Fruit fly (Drosophila melanogaster) whole organism, embryonic: ENCODE measurements around the gene Actbeta.

Experiments
- Ada2b ChIP-seq: fragments of 200-800 bp; sonication (Bioruptor generic); IDR thresholded peaks from 2 replicates; pipeline ENCODE4 v1.3.6; 2022; ENCODE audit warnings: missing biosample characterization, missing genetic modification characterization
- B-H1 ChIP-seq: fragments of 200-800 bp; sonication (Bioruptor generic); IDR thresholded peaks from 3 replicates; pipeline ENCODE4 v1.3.6; 2022; ENCODE audit warnings: missing biosample characterization, missing genetic modification characterization
- Bteb2 ChIP-seq: fragments of 200-800 bp; sonication (Bioruptor generic); optimal IDR thresholded peaks from 2 replicates; lab custom pipeline; 2016; ENCODE audit warnings: missing biosample characterization, missing genetic modification characterization
- C15 ChIP-seq: fragments of 200-800 bp; sonication (Bioruptor generic); IDR thresholded peaks from 3 replicates; pipeline ENCODE4 v1.3.6; 2022; ENCODE audit warnings: missing biosample characterization, missing genetic modification characterization
- CG10431 ChIP-seq: fragments of 200-800 bp; sonication (Bioruptor generic); optimal IDR thresholded peaks from 3 replicates; lab custom pipeline; 2018; ENCODE audit warnings: missing biosample characterization, mild to moderate bottlenecking, missing genetic modification characterization
- CG15269 ChIP-seq: fragments of 200-800 bp; sonication (Bioruptor generic); optimal IDR thresholded peaks from 2 replicates; lab custom pipeline; 2018; ENCODE audit warnings: missing biosample characterization, mild to moderate bottlenecking, missing genetic modification characterization, moderate library complexity
- CG17385 ChIP-seq: fragments of 200-800 bp; sonication (Bioruptor generic); optimal IDR thresholded peaks from 3 replicates; lab custom pipeline; 2018; ENCODE audit warnings: missing biosample characterization, mild to moderate bottlenecking, missing genetic modification characterization
- CG18011 ChIP-seq: fragments of 200-800 bp; sonication (Bioruptor generic); optimal IDR thresholded peaks from 2 replicates; lab custom pipeline; 2017; ENCODE audit warnings: missing biosample characterization, missing genetic modification characterization, mild to moderate bottlenecking, moderate library complexity, missing genotype
- CG2120 ChIP-seq: fragments of 200-800 bp; sonication (Bioruptor generic); optimal IDR thresholded peaks from 3 replicates; lab custom pipeline; 2016; ENCODE audit warnings: missing biosample characterization, missing genetic modification characterization
- CG34224 ChIP-seq: fragments of 200-800 bp; sonication (Bioruptor generic); IDR thresholded peaks from 3 replicates; pipeline ENCODE4 v1.3.6; 2022; ENCODE audit warnings: missing biosample characterization, missing genetic modification characterization; ENCODE audit not compliant: partially characterized antibody
- CG3726 ChIP-seq: fragments of 200-800 bp; sonication (Bioruptor generic); IDR thresholded peaks from 3 replicates; pipeline ENCODE4, ENCODE4 v1.3.6; 2022; ENCODE audit warnings: missing biosample characterization, missing genetic modification characterization
- CG4328 ChIP-seq: fragments of 200-800 bp; sonication (Bioruptor generic); optimal IDR thresholded peaks from 3 replicates; lab custom pipeline; 2017; ENCODE audit warnings: missing biosample characterization, missing genetic modification reagents, missing genetic modification characterization
- CG6175 ChIP-seq: fragments of 200-800 bp; sonication (Bioruptor generic); IDR thresholded peaks from 3 replicates; pipeline ENCODE4 v1.3.6; 2022; ENCODE audit warnings: missing biosample characterization, missing genetic modification characterization
- CG6254 ChIP-seq: fragments of 200-800 bp; sonication (Bioruptor generic); optimal IDR thresholded peaks from 3 replicates; lab custom pipeline; 2017; ENCODE audit warnings: mild to moderate bottlenecking, missing biosample characterization, missing genetic modification reagents, missing genetic modification characterization
- CG6272 ChIP-seq: fragments of 200-800 bp; sonication (Bioruptor generic); IDR thresholded peaks from 2 replicates; pipeline ENCODE4 v1.3.6; 2022; ENCODE audit warnings: missing biosample characterization, missing genetic modification characterization
- CG6654 ChIP-seq: fragments of 200-800 bp; sonication (Bioruptor generic); optimal IDR thresholded peaks from 2 replicates; lab custom pipeline; 2017; ENCODE audit warnings: missing biosample characterization, mild to moderate bottlenecking, missing genetic modification characterization
- CG8359 ChIP-seq: fragments of 200-800 bp; sonication (Bioruptor generic); optimal IDR thresholded peaks from 2 replicates; lab custom pipeline; 2017; ENCODE audit warnings: missing biosample characterization, mild to moderate bottlenecking, missing genetic modification characterization, borderline replicate concordance
- CG9727 ChIP-seq: fragments of 200-800 bp; sonication (Bioruptor generic); optimal IDR thresholded peaks from 3 replicates; lab custom pipeline; 2017; ENCODE audit warnings: missing biosample characterization, mild to moderate bottlenecking, missing genetic modification characterization
- CkIIα-i1 ChIP-seq: fragments of 200-800 bp; sonication (Bioruptor generic); IDR thresholded peaks from 2 replicates; pipeline ENCODE4 v1.3.6; 2022; ENCODE audit warnings: missing biosample characterization, missing genetic modification characterization
- E2f2 ChIP-seq: fragments of 200-800 bp; sonication (Bioruptor generic); IDR thresholded peaks from 2 replicates; pipeline ENCODE4 v1.3.6; 2022; ENCODE audit warnings: missing biosample characterization, missing genetic modification characterization
- H15 ChIP-seq: fragments of 200-800 bp; sonication (Bioruptor generic); IDR thresholded peaks from 3 replicates; pipeline ENCODE4 v1.3.6; 2022; ENCODE audit warnings: missing biosample characterization, missing genetic modification characterization
- Hey ChIP-seq: fragments of 200-800 bp; sonication (Bioruptor generic); optimal IDR thresholded peaks from 3 replicates; lab custom pipeline; 2018; ENCODE audit warnings: missing biosample characterization, mild to moderate bottlenecking, missing genetic modification characterization
- HmgZ ChIP-seq: fragments of 200-800 bp; sonication (Bioruptor generic); optimal IDR thresholded peaks from 2 replicates; lab custom pipeline; 2018; ENCODE audit warnings: missing biosample characterization, mild to moderate bottlenecking, missing genetic modification characterization
- Hr51 ChIP-seq, 2 experiments: fragments of 200-800 bp; sonication (Bioruptor generic); optimal IDR thresholded peaks; 2 replicates in 1 of 2; 3 replicates in 1 of 2; lab custom pipeline; 2016 to 2018; ENCODE audit warnings: missing biosample characterization in 2 of 2, missing genetic modification characterization in 2 of 2, mild to moderate bottlenecking in 1 of 2, moderate library complexity in 1 of 2
- Kr ChIP-seq: fragments of 200-800 bp; sonication (Bioruptor generic); optimal IDR thresholded peaks from 2 replicates; lab custom pipeline; 2017; ENCODE audit warnings: missing biosample characterization, mild to moderate bottlenecking, missing genetic modification characterization
- MESR4 ChIP-seq: fragments of 200-800 bp; sonication (Bioruptor generic); optimal IDR thresholded peaks from 2 replicates; lab custom pipeline; 2018; ENCODE audit warnings: missing biosample characterization, mild to moderate bottlenecking, missing genetic modification characterization, moderate library complexity
- Meics ChIP-seq: fragments of 200-800 bp; sonication (Bioruptor generic); optimal IDR thresholded peaks from 2 replicates; lab custom pipeline; 2017; ENCODE audit warnings: missing biosample characterization, mild to moderate bottlenecking, missing genetic modification characterization
- Mes4 ChIP-seq: fragments of 200-800 bp; sonication (Bioruptor generic); optimal IDR thresholded peaks from 2 replicates; lab custom pipeline; 2016; ENCODE audit warnings: missing biosample characterization, missing genetic modification characterization
- Nf-YB ChIP-seq: fragments of 200-800 bp; sonication (Bioruptor generic); optimal IDR thresholded peaks from 3 replicates; lab custom pipeline; 2019; ENCODE audit warnings: missing biosample characterization, mild to moderate bottlenecking, missing genetic modification characterization, moderate library complexity
- PHDP ChIP-seq: fragments of 200-800 bp; sonication (Bioruptor generic); optimal IDR thresholded peaks from 3 replicates; lab custom pipeline; 2018; ENCODE audit warnings: missing biosample characterization, mild to moderate bottlenecking, missing genetic modification characterization, moderate library complexity
- ara ChIP-seq: fragments of 200-800 bp; sonication (Bioruptor generic); IDR thresholded peaks from 2 replicates; pipeline ENCODE4 v1.3.6; 2022; ENCODE audit warnings: missing biosample characterization, missing genetic modification characterization
- az2 ChIP-seq: fragments of 200-800 bp; sonication (Bioruptor generic); optimal IDR thresholded peaks from 3 replicates; lab custom pipeline; 2016; ENCODE audit warnings: missing biosample characterization, missing genetic modification characterization
- dati ChIP-seq: fragments of 200-800 bp; sonication (Bioruptor generic); IDR thresholded peaks from 2 replicates; pipeline ENCODE4 v1.3.6; 2022; ENCODE audit warnings: missing biosample characterization, missing genetic modification characterization
- dmrt99B ChIP-seq: fragments of 200-800 bp; sonication (Bioruptor generic); optimal IDR thresholded peaks from 2 replicates; lab custom pipeline; 2018; ENCODE audit warnings: missing biosample characterization, mild to moderate bottlenecking, missing genetic modification characterization, moderate library complexity
- exex ChIP-seq: fragments of 200-800 bp; sonication (Bioruptor generic); optimal IDR thresholded peaks from 4 replicates; lab custom pipeline; 2018; ENCODE audit warnings: missing biosample characterization, mild to moderate bottlenecking, missing genetic modification characterization, moderate library complexity
- fd96Cb ChIP-seq: fragments of 200-800 bp; sonication (Bioruptor generic); optimal IDR thresholded peaks from 2 replicates; lab custom pipeline; 2018; ENCODE audit warnings: missing biosample characterization, mild to moderate bottlenecking, missing genetic modification characterization, moderate library complexity
- gro ChIP-seq: fragments of 200-800 bp; sonication (Bioruptor generic); optimal IDR thresholded peaks from 2 replicates; lab custom pipeline; 2016; ENCODE audit warnings: missing biosample characterization, missing genetic modification characterization
- ham ChIP-seq: fragments of 200-800 bp; sonication (Bioruptor generic); IDR thresholded peaks from 2 replicates; pipeline ENCODE4 v1.3.6; 2022; ENCODE audit warnings: missing biosample characterization, missing genetic modification characterization
- insv ChIP-seq, 2 experiments: fragments of 200-800 bp; sonication (Bioruptor generic); optimal IDR thresholded peaks; 3 replicates each; lab custom pipeline; 2016 to 2018; ENCODE audit warnings: missing biosample characterization in 2 of 2, missing genetic modification characterization in 2 of 2
- lilli ChIP-seq: fragments of 200-800 bp; sonication (Bioruptor generic); optimal IDR thresholded peaks from 3 replicates; lab custom pipeline; 2016; ENCODE audit warnings: missing biosample characterization, missing genetic modification characterization
- onecut ChIP-seq: fragments of 200-800 bp; sonication (Bioruptor generic); IDR thresholded peaks from 2 replicates; pipeline ENCODE4 v1.3.6; 2022; ENCODE audit warnings: missing biosample characterization, missing genetic modification characterization
- org-1 ChIP-seq: fragments of 200-800 bp; sonication (Bioruptor generic); optimal IDR thresholded peaks from 2 replicates; lab custom pipeline; 2017; ENCODE audit warnings: missing biosample characterization, missing genetic modification characterization
- phol ChIP-seq: fragments of 200-800 bp; sonication (Bioruptor generic); optimal IDR thresholded peaks from 3 replicates; lab custom pipeline; 2018; ENCODE audit warnings: missing biosample characterization, mild to moderate bottlenecking, missing genetic modification characterization, moderate library complexity
- pum ChIP-seq: fragments of 200-800 bp; sonication (Bioruptor generic); optimal IDR thresholded peaks from 2 replicates; lab custom pipeline; 2016; ENCODE audit warnings: missing biosample characterization, missing genetic modification characterization
- run ChIP-seq: fragments of 200-800 bp; sonication (Bioruptor generic); optimal IDR thresholded peaks from 3 replicates; lab custom pipeline; 2018; ENCODE audit warnings: missing biosample characterization, mild to moderate bottlenecking, missing genetic modification characterization
- scrt ChIP-seq: fragments of 200-800 bp; sonication (Bioruptor generic); optimal IDR thresholded peaks from 2 replicates; lab custom pipeline; 2018; ENCODE audit warnings: missing biosample characterization, mild to moderate bottlenecking, missing genetic modification characterization, moderate library complexity
- sd ChIP-seq: fragments of 200-800 bp; sonication (Bioruptor generic); optimal IDR thresholded peaks from 3 replicates; lab custom pipeline; 2018; ENCODE audit warnings: missing biosample characterization, mild to moderate bottlenecking, missing genetic modification characterization, moderate library complexity
- sr ChIP-seq: fragments of 200-800 bp; sonication (Bioruptor generic); IDR thresholded peaks from 3 replicates; pipeline ENCODE4 v1.3.6; 2022; ENCODE audit warnings: missing biosample characterization, missing genetic modification characterization
- toy ChIP-seq: fragments of 200-800 bp; sonication (Bioruptor generic); IDR thresholded peaks from 2 replicates; pipeline ENCODE4 v1.3.6; 2022; ENCODE audit warnings: missing biosample characterization, missing genetic modification characterization
- z ChIP-seq: fragments of 200-800 bp; sonication (Bioruptor generic); IDR thresholded peaks from 3 replicates; pipeline ENCODE4 v1.3.6; 2022; ENCODE audit warnings: missing biosample characterization, missing genetic modification characterization
- zen2 ChIP-seq: fragments of 200-800 bp; sonication (Bioruptor generic); IDR thresholded peaks from 3 replicates; pipeline ENCODE4 v1.3.6; 2022; ENCODE audit warnings: missing biosample characterization, missing genetic modification characterization; ENCODE audit not compliant: partially characterized antibody

Gene Actbeta

dm6 chr4:1031687-1032140 lies 52.9 kb downstream of the Actbeta start, which contains the start of gene CG11076 (continued):
- TF ChIP-seq HmgZ (tag; lab: Kevin White, UChicago) (peak; percentile 52), Bteb2 (GFP tag; lab: Kevin White, UChicago) (no peak), PHDP (tag; lab: Kevin White, UChicago) (peak; percentile 25), sd (no peak), insv (GFP tag; optimal IDR thresholded peaks at IDR 0.05; lab: Kevin White, UChicago) (peak in 1 of 2 experiments; percentile 23), CG6175 (GFP tag; lab: Robert Waterston, UW) (no peak), az2 (GFP tag; lab: Kevin White, UChicago) (no peak), CG17385 (peak; percentile 52), CG6654 (GFP tag; lab: Kevin White, UChicago) (no peak), pum (GFP tag; lab: Kevin White, UChicago) (no peak), gro (peak; percentile 18), ara (GFP tag; lab: Robert Waterston, UW) (no peak), Ada2b (no peak), exex (tag; lab: Kevin White, UChicago) (no peak), B-H1 (GFP tag; lab: Robert Waterston, UW) (no peak), CG15269 (tag; lab: Kevin White, UChicago) (no peak), Hr51 (GFP tag; optimal IDR thresholded peaks at IDR 0.05; lab: Kevin White, UChicago) (no peak), C15 (GFP tag; lab: Robert Waterston, UW) (no peak), z (GFP tag; lab: Robert Waterston, UW) (no peak), Hey (no peak), fd96Cb (tag; lab: Kevin White, UChicago) (no peak), CkIIα-i1 (GFP tag; lab: Robert Waterston, UW) (no peak), Kr (GFP tag; lab: Kevin White, UChicago) (no peak), scrt (GFP tag; lab: Kevin White, UChicago) (no peak), lilli (GFP tag; lab: Kevin White, UChicago) (peak; percentile 56), org-1 (GFP tag; lab: Kevin White, UChicago) (no peak), Meics (GFP tag; lab: Kevin White, UChicago) (no peak), E2f2 (GFP tag; lab: Robert Waterston, UW) (peak; percentile 31; the same call in 1 of the 2 replicates), CG3726 (GFP tag; lab: Robert Waterston, UW) (no peak), dmrt99B (no peak), Nf-YB (GFP tag; lab: Kevin White, UChicago) (no peak), CG18011 (peak; percentile 13), dati (no peak), CG9727 (GFP tag; lab: Kevin White, UChicago) (no peak), CG6272 (GFP tag; lab: Robert Waterston, UW) (no peak), sr (GFP tag; lab: Robert Waterston, UW) (no peak), onecut (0 out of 2 replicates have a peak, but pooled peaks have one; percentile 12), phol (tag; lab: Kevin White, UChicago) (no peak), zen2 (GFP tag; lab: Robert Waterston, UW) (no peak), CG6254 (GFP tag; lab: Kevin White, UChicago) (no peak), MESR4 (GFP tag; lab: Kevin White, UChicago) (peak; percentile 98), toy (GFP tag; lab: Robert Waterston, UW) (no peak), ham (GFP tag; lab: Robert Waterston, UW) (no peak), CG34224 (GFP tag; lab: Robert Waterston, UW) (peak; percentile 71), CG2120 (GFP tag; lab: Kevin White, UChicago) (peak; percentile 13), run (tag; lab: Kevin White, UChicago) (no peak), CG10431 (GFP tag; lab: Kevin White, UChicago) (no peak), CG8359 (no peak), H15 (GFP tag; lab: Robert Waterston, UW) (no peak), CG4328 (GFP tag; lab: Kevin White, UChicago) (peak; percentile 46), Mes4 (GFP tag; lab: Kevin White, UChicago) (peak; percentile 57)
